Worm (Caenorhabditis elegans): ENCODE data around the gene C05D11.1.

DNA sequence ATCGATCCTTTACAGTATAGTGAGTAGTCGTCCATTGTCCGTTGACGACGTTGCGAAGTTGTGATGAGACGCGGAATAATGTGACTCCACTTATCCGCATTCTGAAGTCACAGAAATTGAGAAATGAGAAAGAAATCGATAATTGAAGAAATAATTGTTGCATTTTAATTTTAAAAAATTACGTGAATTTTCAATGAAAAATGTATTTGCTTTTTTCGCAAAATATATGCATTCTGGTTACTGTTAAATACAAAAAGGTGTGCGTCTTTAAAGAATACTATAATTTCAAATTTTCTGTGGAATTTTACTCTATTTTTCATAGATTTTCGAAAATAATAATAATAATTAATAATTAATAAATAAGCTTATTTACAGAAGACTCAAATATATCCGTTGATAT, 10.4 kb downstream of the C05D11.1 start, which contains the start of gene let-721:
- no peak for TF ChIP-seq lin-39 (tag; optimal IDR thresholded peaks at IDR 0.05)
- TF ChIP-seq nhr-11 (tag; optimal IDR thresholded peaks at IDR 0.05) = no peak
- TF ChIP-seq nhr-28 (tag; optimal IDR thresholded peaks at IDR 0.05) = no peak
- TF ChIP-seq ama-1 (optimal IDR thresholded peaks at IDR 0.05) = no peak
- TF ChIP-seq snpc-4 (tag; optimal IDR thresholded peaks at IDR 0.05) = no peak
- TF ChIP-seq ztf-4 (tag; optimal IDR thresholded peaks at IDR 0.05) = no peak
- no peak for TF ChIP-seq grh-1 (GFP tag; IDR thresholded peaks at IDR 0.05)
- TF ChIP-seq unc-62 (GFP tag; optimal IDR thresholded peaks at IDR 0.05) = no peak
- TF ChIP-seq aly-2 (tag; optimal IDR thresholded peaks at IDR 0.05) = no peak
- no peak for TF ChIP-seq pqm-1 (tag; optimal IDR thresholded peaks at IDR 0.05)
- TF ChIP-seq vab-15 (tag; optimal IDR thresholded peaks at IDR 0.05) = no peak
- TF ChIP-seq pax-3 (tag; optimal IDR thresholded peaks at IDR 0.05) = no peak

Data from whole organism, L1 larva.